Worm (Caenorhabditis elegans) whole organism, L1 larva: ENCODE results near the gene C49C8.1.

Experiments used
- C04F5.9 ChIP-seq: sonication (generic microtip); optimal IDR thresholded peaks from 2 replicates; lab custom pipeline; 2016; ENCODE audit warnings: missing genetic modification characterization, missing compliant biosample characterization
- C34B4.2 ChIP-seq: sonication (generic microtip); optimal IDR thresholded peaks from 2 replicates; lab custom pipeline; 2017; ENCODE audit warnings: mild to moderate bottlenecking, missing genetic modification characterization, missing compliant biosample characterization
- F16B12.6 ChIP-seq: fragments of 150-350 bp; optimal IDR thresholded peaks from 2 replicates; lab custom pipeline; 2014; ENCODE audit warnings: missing biosample characterization, missing genetic modification characterization
- Y116A8C.19 ChIP-seq: sonication (generic microtip); optimal IDR thresholded peaks from 2 replicates; lab custom pipeline; 2016; ENCODE audit warnings: missing compliant biosample characterization, missing genetic modification characterization, borderline replicate concordance
- aha-1 ChIP-seq: fragments of 150-350 bp; optimal IDR thresholded peaks from 2 replicates; lab custom pipeline; 2014; ENCODE audit warnings: missing biosample characterization, missing genetic modification characterization
- blmp-1 ChIP-seq: fragments of 150-350 bp; optimal IDR thresholded peaks from 2 replicates; lab custom pipeline; 2014; ENCODE audit warnings: missing biosample characterization, missing genetic modification characterization
- ceh-63 ChIP-seq: fragments of 200-800 bp; sonication (Bioruptor generic); optimal IDR thresholded peaks from 2 replicates; lab custom pipeline; 2018; ENCODE audit warnings: mild to moderate bottlenecking, missing genetic modification characterization, missing compliant biosample characterization
- ceh-8 ChIP-seq: fragments of 200-800 bp; sonication (Bioruptor generic); optimal IDR thresholded peaks from 2 replicates; lab custom pipeline; 2018; ENCODE audit warnings: mild to moderate bottlenecking, missing genetic modification characterization, moderate library complexity, missing compliant biosample characterization
- ceh-90 ChIP-seq: sonication (generic microtip); optimal IDR thresholded peaks from 2 replicates; lab custom pipeline; 2016; ENCODE audit warnings: missing genetic modification characterization, missing compliant biosample characterization
- ces-1 ChIP-seq: fragments of 150-350 bp; optimal IDR thresholded peaks from 2 replicates; lab custom pipeline; 2014; ENCODE audit warnings: missing biosample characterization, missing genetic modification reagents, missing genetic modification characterization
- dpl-1 ChIP-seq, 3 experiments: fragments of 150-350 bp in 2 of 3; sonication (generic microtip) in 1 of 3; optimal IDR thresholded peaks; 2 replicates each; lab custom pipeline; 2014 to 2017; ENCODE audit warnings: missing biosample characterization in 3 of 3, missing genetic modification characterization in 3 of 3, missing genetic modification reagents in 3 of 3
- efl-1 ChIP-seq, 4 experiments: fragments of 150-350 bp; optimal IDR thresholded peaks in 3 of 4; peaks in 1 of 4; 1 replicate in 1 of 4; 2 replicates in 3 of 4; lab custom pipeline; 2014; ENCODE audit warnings: missing biosample characterization in 2 of 4, missing genetic modification characterization in 2 of 4, missing genetic modification reagents in 2 of 4
- egl-13 ChIP-seq: sonication (generic microtip); optimal IDR thresholded peaks from 2 replicates; lab custom pipeline; 2016; ENCODE audit warnings: missing genotype, missing genetic modification reagents, missing genetic modification characterization, missing compliant biosample characterization
- egl-27 ChIP-seq, 2 experiments: fragments of 150-350 bp in 1 of 2; sonication (generic microtip); optimal IDR thresholded peaks; 3 replicates each; lab custom pipeline; 2017 to 2018; ENCODE audit warnings: missing biosample characterization in 2 of 2, missing genetic modification characterization in 2 of 2, missing genetic modification reagents in 2 of 2
- elt-2 ChIP-seq: sonication (generic microtip); optimal IDR thresholded peaks from 2 replicates; lab custom pipeline; 2016; ENCODE audit warnings: missing genetic modification characterization, mild to moderate bottlenecking, inconsistent platforms, missing compliant biosample characterization, missing genetic modification reagents
- elt-3 ChIP-seq, 6 experiments: fragments of 150-350 bp in 1 of 6; sonication (generic microtip); optimal IDR thresholded peaks; 2 replicates each; lab custom pipeline; 2017 to 2018; ENCODE audit warnings: missing biosample characterization in 6 of 6, missing genetic modification characterization in 6 of 6, inconsistent platforms in 1 of 6
- ets-5 ChIP-seq: fragments of 200-800 bp; sonication (Bioruptor generic); IDR thresholded peaks from 2 replicates; pipeline ENCODE4 v1.3.6; 2022; ENCODE audit warnings: missing genetic modification characterization, missing compliant biosample characterization
- fkh-10 ChIP-seq: sonication (generic microtip); optimal IDR thresholded peaks from 2 replicates; lab custom pipeline; 2017; ENCODE audit warnings: missing biosample characterization, missing genetic modification reagents, missing genetic modification characterization
- fkh-4 ChIP-seq: sonication (generic microtip); optimal IDR thresholded peaks from 2 replicates; lab custom pipeline; 2016; ENCODE audit warnings: missing compliant biosample characterization, missing genetic modification characterization, borderline replicate concordance
- fkh-8 ChIP-seq: sonication (generic microtip); optimal IDR thresholded peaks from 2 replicates; lab custom pipeline; 2016; ENCODE audit warnings: mild to moderate bottlenecking, missing genetic modification characterization, missing compliant biosample characterization
- hlh-17 ChIP-seq: fragments of 200-800 bp; sonication (Bioruptor generic); optimal IDR thresholded peaks from 2 replicates; lab custom pipeline; 2018; ENCODE audit warnings: missing genetic modification characterization, mild to moderate bottlenecking, missing compliant biosample characterization, moderate library complexity, borderline replicate concordance
- hpl-2 ChIP-seq: fragments of 150-350 bp; optimal IDR thresholded peaks from 2 replicates; lab custom pipeline; 2014; ENCODE audit warnings: missing biosample characterization, missing genetic modification reagents, missing genetic modification characterization
- irx-1 ChIP-seq: sonication (generic microtip); optimal IDR thresholded peaks from 2 replicates; lab custom pipeline; 2016; ENCODE audit warnings: missing genetic modification characterization, missing compliant biosample characterization
- lin-13 ChIP-seq: fragments of 150-350 bp; optimal IDR thresholded peaks from 2 replicates; lab custom pipeline; 2014; ENCODE audit warnings: missing biosample characterization, missing genetic modification reagents, missing genetic modification characterization
- lin-15B ChIP-seq: fragments of 150-350 bp; sonication (generic microtip); optimal IDR thresholded peaks from 3 replicates; lab custom pipeline; 2014; ENCODE audit warnings: missing biosample characterization, missing genetic modification characterization
- lin-35 ChIP-seq, 2 experiments: fragments of 150-350 bp; optimal IDR thresholded peaks; 2 replicates each; lab custom pipeline; 2014; ENCODE audit warnings: missing biosample characterization in 2 of 2, missing genetic modification characterization in 2 of 2, missing genetic modification reagents in 2 of 2
- lin-39 ChIP-seq: fragments of 150-350 bp; optimal IDR thresholded peaks from 2 replicates; lab custom pipeline; 2014; ENCODE audit warnings: missing biosample characterization, missing genetic modification reagents, missing genetic modification characterization
- lir-3 ChIP-seq: sonication (generic microtip); optimal IDR thresholded peaks from 2 replicates; lab custom pipeline; 2016; ENCODE audit warnings: mild to moderate bottlenecking, missing genetic modification characterization, moderate library complexity, missing compliant biosample characterization; ENCODE audit not compliant: poor library complexity
- lsy-2 ChIP-seq, 2 experiments: fragments of 150-350 bp; optimal IDR thresholded peaks; 2 replicates each; lab custom pipeline; 2014; ENCODE audit warnings: missing biosample characterization in 2 of 2, missing genetic modification characterization in 2 of 2
- mab-9 ChIP-seq: fragments of 200-800 bp; sonication (Bioruptor generic); IDR thresholded peaks from 2 replicates; pipeline ENCODE4 v1.3.6; 2022; ENCODE audit warnings: missing genetic modification reagents, missing genetic modification characterization, missing compliant biosample characterization
- mdl-1 ChIP-seq, 2 experiments: fragments of 150-350 bp; optimal IDR thresholded peaks; 2 replicates each; lab custom pipeline; 2014 to 2017; ENCODE audit warnings: missing biosample characterization in 2 of 2, missing genetic modification characterization in 2 of 2, inconsistent platforms in 1 of 2
- mep-1 ChIP-seq: fragments of 150-350 bp; optimal IDR thresholded peaks from 2 replicates; lab custom pipeline; 2014; ENCODE audit warnings: missing biosample characterization, missing genetic modification characterization
- nhr-12 ChIP-seq: sonication (generic microtip); optimal IDR thresholded peaks from 2 replicates; lab custom pipeline; 2017; ENCODE audit warnings: missing biosample characterization, missing genetic modification characterization
- nhr-19 ChIP-seq: fragments of 200-800 bp; sonication (Bioruptor generic); conservative IDR thresholded peaks from 2 replicates; pipeline ENCODE4 v1.3.6; 2022; ENCODE audit warnings: missing genetic modification characterization, missing compliant biosample characterization
- nhr-237 ChIP-seq: fragments of 150-350 bp; optimal IDR thresholded peaks from 2 replicates; lab custom pipeline; 2014; ENCODE audit warnings: missing biosample characterization, missing genetic modification characterization
- nhr-47 ChIP-seq: sonication (generic microtip); optimal IDR thresholded peaks from 2 replicates; lab custom pipeline; 2016; ENCODE audit warnings: mild to moderate bottlenecking, missing genetic modification characterization, moderate library complexity, missing compliant biosample characterization
- nhr-71 ChIP-seq: sonication (generic microtip); optimal IDR thresholded peaks from 2 replicates; lab custom pipeline; 2016; ENCODE audit warnings: mild to moderate bottlenecking, missing genetic modification characterization, moderate library complexity, missing compliant biosample characterization
- nhr-76 ChIP-seq: sonication (generic microtip); optimal IDR thresholded peaks from 2 replicates; lab custom pipeline; 2017; ENCODE audit warnings: missing biosample characterization, missing genetic modification characterization
- nhr-85 ChIP-seq: sonication (generic microtip); peaks from one replicate; lab custom pipeline; 2016; ENCODE audit warnings: missing genetic modification characterization, inconsistent platforms, missing compliant biosample characterization
- pag-3 ChIP-seq: sonication (generic microtip); optimal IDR thresholded peaks from 2 replicates; lab custom pipeline; 2017; ENCODE audit warnings: missing genetic modification characterization, mild to moderate bottlenecking, missing compliant biosample characterization, antibody characterized with exemption, borderline replicate concordance; ENCODE audit not compliant: insufficient read depth
- pax-3 ChIP-seq: fragments of 200-800 bp; sonication (Bioruptor generic); optimal IDR thresholded peaks from 2 replicates; lab custom pipeline; 2018; ENCODE audit warnings: mild to moderate bottlenecking, missing genetic modification characterization, moderate library complexity, missing compliant biosample characterization
- rnt-1 ChIP-seq: sonication (generic microtip); optimal IDR thresholded peaks from 2 replicates; lab custom pipeline; 2016; ENCODE audit warnings: mild to moderate bottlenecking, missing genetic modification characterization, moderate library complexity, missing compliant biosample characterization
- skn-1 ChIP-seq: fragments of 150-350 bp; optimal IDR thresholded peaks from 2 replicates; lab custom pipeline; 2014; ENCODE audit warnings: missing biosample characterization, missing genetic modification characterization
- sup-37 ChIP-seq: fragments of 200-800 bp; sonication (Bioruptor generic); optimal IDR thresholded peaks from 2 replicates; lab custom pipeline; 2018; ENCODE audit warnings: mild to moderate bottlenecking, missing genetic modification characterization, missing compliant biosample characterization
- tbx-2 ChIP-seq: sonication (generic microtip); optimal IDR thresholded peaks from 2 replicates; lab custom pipeline; 2016; ENCODE audit warnings: missing genetic modification characterization, missing compliant biosample characterization
- unc-62 ChIP-seq: fragments of 150-350 bp; optimal IDR thresholded peaks from 2 replicates; lab custom pipeline; 2014; ENCODE audit warnings: missing biosample characterization, missing genetic modification reagents, missing genetic modification characterization
- unc-86 ChIP-seq: sonication (generic microtip); optimal IDR thresholded peaks from 2 replicates; lab custom pipeline; 2016; ENCODE audit warnings: missing genetic modification characterization, missing compliant biosample characterization
- unc-98 ChIP-seq: fragments of 200-800 bp; sonication (Bioruptor generic); IDR thresholded peaks from 2 replicates; pipeline ENCODE4 v1.3.6; 2022; ENCODE audit warnings: missing genetic modification characterization, missing compliant biosample characterization
- vab-15 ChIP-seq: sonication (generic microtip); optimal IDR thresholded peaks from 2 replicates; lab custom pipeline; 2017; ENCODE audit warnings: missing genotype, mild to moderate bottlenecking, missing genetic modification characterization, missing compliant biosample characterization
- xbp-1 ChIP-seq: sonication (generic microtip); optimal IDR thresholded peaks from 2 replicates; lab custom pipeline; 2016; ENCODE audit warnings: missing genetic modification characterization, missing compliant biosample characterization
- zag-1 ChIP-seq: fragments of 150-350 bp; optimal IDR thresholded peaks from 2 replicates; lab custom pipeline; 2014; ENCODE audit warnings: missing biosample characterization, missing genetic modification characterization
- ztf-4 ChIP-seq: fragments of 150-350 bp; optimal IDR thresholded peaks from 2 replicates; lab custom pipeline; 2014; ENCODE audit warnings: missing biosample characterization, missing genetic modification characterization

The C49C8.1 gene

DNA sequence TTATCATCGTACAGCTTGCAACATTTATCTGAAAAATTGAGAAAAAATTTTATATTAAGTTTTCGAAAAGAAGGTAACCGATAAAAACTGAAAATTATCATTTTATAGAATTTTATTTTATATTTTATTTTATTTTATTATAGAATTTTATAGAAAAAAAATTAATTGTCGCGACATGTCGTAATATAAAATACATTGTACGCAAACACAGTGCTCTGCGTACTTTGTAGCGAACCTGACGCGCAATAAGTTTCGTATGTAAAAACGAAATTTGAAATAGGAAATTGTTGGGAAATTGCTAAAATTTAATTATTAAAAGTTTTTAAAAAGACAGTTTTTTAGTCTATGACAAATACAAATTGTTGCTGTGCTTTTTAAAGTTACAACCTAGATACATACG is 37.1 kb downstream of the C49C8.1 start, which contains the start of the genes hst-1 and ints-6 (continued):
- peak; percentile 14 to 35 for TF ChIP-seq efl-1 (optimal IDR thresholded peaks at IDR 0.05; lab: Kevin White, UChicago)
- TF ChIP-seq efl-1 (GFP tag; optimal IDR thresholded peaks at IDR 0.05 in 1 of 2; lab: Kevin White, UChicago) = peak; percentile 40 to 88
- peak; percentile 76 for TF ChIP-seq F16B12.6 (tag; lab: Kevin White, UChicago)
- no peak for TF ChIP-seq elt-2 (tag; lab: Kevin White, UChicago)
- TF ChIP-seq mdl-1 (tag; optimal IDR thresholded peaks at IDR 0.05; lab: Kevin White, UChicago) = no peak
- no peak for TF ChIP-seq ceh-8 (GFP tag; lab: Kevin White, UChicago)
- TF ChIP-seq pag-3 (tag; lab: Kevin White, UChicago) = no peak
- TF ChIP-seq elt-3 (tag; optimal IDR thresholded peaks at IDR 0.05; lab: Kevin White, UChicago) = no peak
- no peak for TF ChIP-seq fkh-10 (GFP tag; lab: Kevin White, UChicago)
- TF ChIP-seq mep-1 (tag; lab: Kevin White, UChicago) = peak; percentile 51
- TF ChIP-seq egl-13 (tag; lab: Kevin White, UChicago) = no peak
- TF ChIP-seq nhr-12 (tag; lab: Kevin White, UChicago) = no peak
- no peak for TF ChIP-seq pax-3
- TF ChIP-seq lsy-2 (tag; optimal IDR thresholded peaks at IDR 0.05; lab: Kevin White, UChicago) = peak; percentile 40 to 56
- TF ChIP-seq sup-37 (GFP tag; lab: Kevin White, UChicago) = no peak
- TF ChIP-seq nhr-47 (tag; lab: Kevin White, UChicago) = peak; percentile 32
- TF ChIP-seq C04F5.9 (tag; lab: Kevin White, UChicago) = no peak
- no peak for TF ChIP-seq nhr-76
- no peak for TF ChIP-seq ces-1 (GFP tag; lab: Kevin White, UChicago)
- no peak for TF ChIP-seq ztf-4 (tag; lab: Kevin White, UChicago)
- no peak for TF ChIP-seq nhr-237 (tag; lab: Kevin White, UChicago)
- TF ChIP-seq lin-35 (GFP tag; optimal IDR thresholded peaks at IDR 0.05; lab: Kevin White, UChicago) = peak in 1 of 2 experiments; percentile 29
- no peak for TF ChIP-seq irx-1 (tag; lab: Kevin White, UChicago)
- no peak for TF ChIP-seq lin-15B
- no peak for TF ChIP-seq fkh-4 (tag; lab: Kevin White, UChicago)
- TF ChIP-seq xbp-1 (tag; lab: Kevin White, UChicago) = peak; percentile 28
- TF ChIP-seq lin-13 = no peak
- TF ChIP-seq unc-62 (GFP tag; lab: Kevin White, UChicago) = no peak
- no peak for TF ChIP-seq unc-86 (tag; lab: Kevin White, UChicago)
- no peak for TF ChIP-seq lin-39
- TF ChIP-seq unc-98 = no peak
- no peak for TF ChIP-seq fkh-8
- no peak for TF ChIP-seq ceh-90 (tag; lab: Kevin White, UChicago)
- peak; percentile 41 for TF ChIP-seq skn-1
- no peak for TF ChIP-seq vab-15 (tag; lab: Kevin White, UChicago)
- no peak for TF ChIP-seq ceh-63 (GFP tag; lab: Kevin White, UChicago)
- TF ChIP-seq dpl-1 (GFP tag; optimal IDR thresholded peaks at IDR 0.05; lab: Kevin White, UChicago) = peak in 2 of 3 experiments; percentile 27 to 56
- TF ChIP-seq ets-5 (GFP tag; lab: Robert Waterston, UW) = no peak
- no peak for TF ChIP-seq tbx-2 (tag; lab: Kevin White, UChicago)
- no peak for TF ChIP-seq Y116A8C.19 (tag; lab: Kevin White, UChicago)
- no peak for TF ChIP-seq lir-3 (tag; lab: Kevin White, UChicago)
- no peak for TF ChIP-seq egl-27 (tag; optimal IDR thresholded peaks at IDR 0.05; lab: Kevin White, UChicago)
- no peak for TF ChIP-seq C34B4.2 (tag; lab: Kevin White, UChicago)
- no peak for TF ChIP-seq hpl-2 (GFP tag; lab: Kevin White, UChicago)
- TF ChIP-seq nhr-19 = no peak
- TF ChIP-seq zag-1 (tag; lab: Kevin White, UChicago) = no peak
- TF ChIP-seq mab-9 (GFP tag; lab: Robert Waterston, UW) = no peak
- TF ChIP-seq hlh-17 = no peak
- TF ChIP-seq nhr-71 = peak; percentile 38
- TF ChIP-seq nhr-85 (tag; lab: Kevin White, UChicago) = no peak
- no peak for TF ChIP-seq aha-1 (tag; lab: Kevin White, UChicago)
- TF ChIP-seq rnt-1 (tag; lab: Kevin White, UChicago) = no peak
- peak; percentile 4 for TF ChIP-seq blmp-1 (tag; lab: Kevin White, UChicago)
